Fruit fly (Drosophila melanogaster) whole organism, embryonic: ENCODE data around the gene CG15550.
A peak's percentile ranks its signal among the peaks of the same experiment; 100 is the strongest.

Source experiments
- Antp ChIP-seq: fragments of 200-800 bp; sonication (Bioruptor generic); optimal IDR thresholded peaks from 3 replicates; lab custom pipeline; 2016; ENCODE audit warnings: missing biosample characterization, missing genetic modification characterization
- Atf-2 ChIP-seq: fragments of 200-800 bp; sonication (Bioruptor generic); optimal IDR thresholded peaks from 2 replicates; lab custom pipeline; 2016; ENCODE audit warnings: missing biosample characterization, missing genetic modification characterization
- Atf3 ChIP-seq: fragments of 200-800 bp; sonication (Bioruptor generic); optimal IDR thresholded peaks from 3 replicates; lab custom pipeline; 2016; ENCODE audit warnings: missing biosample characterization, missing genetic modification characterization
- C15 ChIP-seq: fragments of 200-800 bp; sonication (Bioruptor generic); IDR thresholded peaks from 3 replicates; pipeline ENCODE4 v1.3.6; 2022; ENCODE audit warnings: missing biosample characterization, missing genetic modification characterization
- CG10267 ChIP-seq: fragments of 200-800 bp; sonication (Bioruptor generic); optimal IDR thresholded peaks from 2 replicates; lab custom pipeline; 2018; ENCODE audit warnings: missing biosample characterization, mild to moderate bottlenecking, missing genetic modification characterization, moderate library complexity
- CG10959 ChIP-seq: fragments of 200-800 bp; sonication (Bioruptor generic); IDR thresholded peaks from 2 replicates; pipeline ENCODE4 v1.3.6; 2022; ENCODE audit warnings: missing biosample characterization, missing genetic modification characterization
- CG11504 ChIP-seq: fragments of 200-800 bp; sonication (Bioruptor generic); optimal IDR thresholded peaks from 3 replicates; lab custom pipeline; 2019; ENCODE audit warnings: missing biosample characterization, mild to moderate bottlenecking, missing genetic modification characterization, moderate library complexity
- CG12155 ChIP-seq: fragments of 200-800 bp; sonication (Bioruptor generic); optimal IDR thresholded peaks from 3 replicates; lab custom pipeline; 2016; ENCODE audit warnings: missing biosample characterization, missing genetic modification characterization
- CG15073 ChIP-seq: fragments of 200-800 bp; sonication (Bioruptor generic); optimal IDR thresholded peaks from 2 replicates; lab custom pipeline; 2016; ENCODE audit warnings: missing biosample characterization, missing genetic modification characterization
- CG15696 ChIP-seq: fragments of 200-800 bp; sonication (Bioruptor generic); optimal IDR thresholded peaks from 2 replicates; lab custom pipeline; 2019; ENCODE audit warnings: missing biosample characterization, mild to moderate bottlenecking, missing genetic modification characterization, moderate library complexity
- CG1603 ChIP-seq: fragments of 200-800 bp; sonication (Bioruptor generic); optimal IDR thresholded peaks from 2 replicates; lab custom pipeline; 2019; ENCODE audit warnings: missing biosample characterization, mild to moderate bottlenecking, missing genetic modification characterization, moderate library complexity
- CG17361 ChIP-seq: fragments of 200-800 bp; sonication (Bioruptor generic); IDR thresholded peaks from 3 replicates; pipeline ENCODE4 v1.3.6; 2022; ENCODE audit warnings: missing biosample characterization, missing genetic modification characterization
- CG18764 ChIP-seq: fragments of 200-800 bp; sonication (Bioruptor generic); optimal IDR thresholded peaks from 3 replicates; lab custom pipeline; 2016; ENCODE audit warnings: missing biosample characterization, missing genetic modification characterization
- CG2678 ChIP-seq: fragments of 200-800 bp; sonication (Bioruptor generic); optimal IDR thresholded peaks from 3 replicates; lab custom pipeline; 2019; ENCODE audit warnings: missing biosample characterization, mild to moderate bottlenecking, missing genetic modification characterization, moderate library complexity
- CG34224 ChIP-seq: fragments of 200-800 bp; sonication (Bioruptor generic); IDR thresholded peaks from 3 replicates; pipeline ENCODE4 v1.3.6; 2022; ENCODE audit warnings: missing biosample characterization, missing genetic modification characterization; ENCODE audit not compliant: partially characterized antibody
- CG34376 ChIP-seq: fragments of 200-800 bp; sonication (Bioruptor generic); optimal IDR thresholded peaks from 2 replicates; lab custom pipeline; 2018; ENCODE audit warnings: missing biosample characterization, mild to moderate bottlenecking, missing genetic modification characterization
- CG43689 ChIP-seq: fragments of 200-800 bp; sonication (Bioruptor generic); IDR thresholded peaks from 2 replicates; pipeline ENCODE4 v1.3.6; 2022; ENCODE audit warnings: missing biosample characterization, missing genetic modification characterization
- CG4730 ChIP-seq: fragments of 200-800 bp; sonication (Bioruptor generic); IDR thresholded peaks from 2 replicates; pipeline ENCODE4 v1.3.6; 2022; ENCODE audit warnings: missing biosample characterization, missing genetic modification characterization
- CG9437 ChIP-seq: fragments of 200-800 bp; sonication (Bioruptor generic); optimal IDR thresholded peaks from 2 replicates; lab custom pipeline; 2018; ENCODE audit warnings: missing biosample characterization, mild to moderate bottlenecking, missing genetic modification characterization
- CG9727 ChIP-seq: fragments of 200-800 bp; sonication (Bioruptor generic); optimal IDR thresholded peaks from 3 replicates; lab custom pipeline; 2017; ENCODE audit warnings: missing biosample characterization, mild to moderate bottlenecking, missing genetic modification characterization
- Camta ChIP-seq: fragments of 200-800 bp; sonication (Bioruptor generic); optimal IDR thresholded peaks from 2 replicates; lab custom pipeline; 2016; ENCODE audit warnings: missing biosample characterization, missing genetic modification characterization
- Dek ChIP-seq: fragments of 200-800 bp; sonication (Bioruptor generic); optimal IDR thresholded peaks from 3 replicates; lab custom pipeline; 2019; ENCODE audit warnings: missing biosample characterization, mild to moderate bottlenecking, missing genetic modification characterization, moderate library complexity
- Dip2 ChIP-seq: fragments of 200-800 bp; sonication (Bioruptor generic); IDR thresholded peaks from 2 replicates; pipeline ENCODE4 v1.3.6; 2022; ENCODE audit warnings: missing biosample characterization, missing genetic modification characterization
- Dip3 ChIP-seq: fragments of 200-800 bp; sonication (Bioruptor generic); optimal IDR thresholded peaks from 3 replicates; lab custom pipeline; 2016; ENCODE audit warnings: missing biosample characterization, missing genetic modification characterization
- Elba2 ChIP-seq: fragments of 200-800 bp; sonication (Bioruptor generic); optimal IDR thresholded peaks from 3 replicates; lab custom pipeline; 2016; ENCODE audit warnings: missing biosample characterization, missing genetic modification characterization
- H15 ChIP-seq: fragments of 200-800 bp; sonication (Bioruptor generic); IDR thresholded peaks from 3 replicates; pipeline ENCODE4 v1.3.6; 2022; ENCODE audit warnings: missing biosample characterization, missing genetic modification characterization
- HLH4C ChIP-seq: fragments of 200-800 bp; sonication (Bioruptor generic); IDR thresholded peaks from 3 replicates; pipeline ENCODE4 v1.3.6; 2022; ENCODE audit warnings: missing biosample characterization, missing genetic modification characterization; ENCODE audit not compliant: partially characterized antibody
- HmgZ ChIP-seq: fragments of 200-800 bp; sonication (Bioruptor generic); optimal IDR thresholded peaks from 2 replicates; lab custom pipeline; 2018; ENCODE audit warnings: missing biosample characterization, mild to moderate bottlenecking, missing genetic modification characterization
- Lpt ChIP-seq: fragments of >200 bp; optimal IDR thresholded peaks from 2 replicates; lab custom pipeline; 2018; ENCODE audit warnings: missing biosample characterization, missing genetic modification characterization
- Mrtf ChIP-seq: fragments of 200-800 bp; sonication (Bioruptor generic); IDR thresholded peaks from 3 replicates; pipeline ENCODE4 v1.3.6; 2022; ENCODE audit warnings: missing biosample characterization, missing genetic modification characterization
- Nf-YC ChIP-seq: fragments of 200-800 bp; optimal IDR thresholded peaks from 3 replicates; lab custom pipeline; 2019; ENCODE audit warnings: missing biosample characterization, mild to moderate bottlenecking, missing genetic modification characterization, moderate library complexity
- Sox102F ChIP-seq: fragments of 200-800 bp; sonication (Bioruptor generic); optimal IDR thresholded peaks from 2 replicates; lab custom pipeline; 2018; ENCODE audit warnings: missing biosample characterization, mild to moderate bottlenecking, missing genetic modification characterization, moderate library complexity
- Sry-δ ChIP-seq: fragments of 200-800 bp; sonication (Bioruptor generic); optimal IDR thresholded peaks from 2 replicates; lab custom pipeline; 2016; ENCODE audit warnings: missing biosample characterization, missing genetic modification characterization
- Vsx1 ChIP-seq: fragments of 200-800 bp; sonication (Bioruptor generic); optimal IDR thresholded peaks from 2 replicates; lab custom pipeline; 2017; ENCODE audit warnings: missing biosample characterization, mild to moderate bottlenecking, missing genetic modification characterization, missing genetic modification reagents
- Xrp1 ChIP-seq: fragments of 200-800 bp; sonication (Bioruptor generic); IDR thresholded peaks from 2 replicates; pipeline ENCODE4 v1.3.6; 2022; ENCODE audit warnings: missing biosample characterization, missing genetic modification characterization
- bcd ChIP-seq: fragments of 200-800 bp; sonication (Bioruptor generic); optimal IDR thresholded peaks from 2 replicates; lab custom pipeline; 2017; ENCODE audit warnings: missing biosample characterization, mild to moderate bottlenecking, missing genetic modification characterization
- dati ChIP-seq: fragments of 200-800 bp; sonication (Bioruptor generic); IDR thresholded peaks from 2 replicates; pipeline ENCODE4 v1.3.6; 2022; ENCODE audit warnings: missing biosample characterization, missing genetic modification characterization
- dpn ChIP-seq, 2 experiments: fragments of 200-800 bp; sonication (Bioruptor generic); optimal IDR thresholded peaks; 3 replicates each; lab custom pipeline; 2016; ENCODE audit warnings: missing biosample characterization in 2 of 2, missing genetic modification characterization in 2 of 2
- fd96Cb ChIP-seq: fragments of 200-800 bp; sonication (Bioruptor generic); optimal IDR thresholded peaks from 2 replicates; lab custom pipeline; 2018; ENCODE audit warnings: missing biosample characterization, mild to moderate bottlenecking, missing genetic modification characterization, moderate library complexity
- gem ChIP-seq: fragments of 200-800 bp; sonication (Bioruptor generic); optimal IDR thresholded peaks from 2 replicates; lab custom pipeline; 2019; ENCODE audit warnings: missing biosample characterization, mild to moderate bottlenecking, missing genetic modification characterization, moderate library complexity
- lmd ChIP-seq: fragments of 200-800 bp; sonication (Bioruptor generic); IDR thresholded peaks from 2 replicates; pipeline ENCODE4 v1.3.6; 2022; ENCODE audit warnings: missing biosample characterization, missing genetic modification characterization
- prd ChIP-seq, 3 experiments: fragments of >200 bp in 2 of 3; fragments of 200-800 bp in 1 of 3; sonication (Bioruptor generic) in 1 of 3; optimal IDR thresholded peaks in 2 of 3; IDR thresholded peaks in 1 of 3; 2 replicates in 2 of 3; 3 replicates in 1 of 3; pipeline versions ENCODE4 v1.3.6 to Lab custom; 2017 to 2022; ENCODE audit warnings: missing biosample characterization in 1 of 3, missing genetic modification characterization in 1 of 3
- ranshi ChIP-seq: fragments of 200-800 bp; sonication (Bioruptor generic); IDR thresholded peaks from 2 replicates; pipeline ENCODE4 v1.3.6; 2022; ENCODE audit warnings: missing biosample characterization, missing genetic modification characterization
- row ChIP-seq: fragments of 200-800 bp; sonication (Bioruptor generic); IDR thresholded peaks from 3 replicates; pipeline ENCODE4 v1.3.6; 2022; ENCODE audit warnings: missing biosample characterization, missing genetic modification characterization
- schlank ChIP-seq: fragments of 200-800 bp; sonication (Bioruptor generic); optimal IDR thresholded peaks from 2 replicates; lab custom pipeline; 2018; ENCODE audit warnings: missing biosample characterization, mild to moderate bottlenecking, missing genetic modification characterization
- shn ChIP-seq: fragments of 200-800 bp; sonication (Bioruptor generic); optimal IDR thresholded peaks from 3 replicates; lab custom pipeline; 2016; ENCODE audit warnings: missing biosample characterization, missing genetic modification characterization
- slp2 ChIP-seq: fragments of 200-800 bp; sonication (Bioruptor generic); optimal IDR thresholded peaks from 2 replicates; lab custom pipeline; 2016; ENCODE audit warnings: missing biosample characterization, missing genetic modification characterization
- tx ChIP-seq: fragments of 200-800 bp; sonication (Bioruptor generic); optimal IDR thresholded peaks from 2 replicates; lab custom pipeline; 2016; ENCODE audit warnings: missing biosample characterization, missing genetic modification characterization
- wek ChIP-seq: fragments of 200-800 bp; sonication (Bioruptor generic); optimal IDR thresholded peaks from 3 replicates; lab custom pipeline; 2018; ENCODE audit warnings: missing biosample characterization, mild to moderate bottlenecking, missing genetic modification characterization, moderate library complexity
- z ChIP-seq: fragments of 200-800 bp; sonication (Bioruptor generic); IDR thresholded peaks from 3 replicates; pipeline ENCODE4 v1.3.6; 2022; ENCODE audit warnings: missing biosample characterization, missing genetic modification characterization

The CG15550 gene

DNA sequence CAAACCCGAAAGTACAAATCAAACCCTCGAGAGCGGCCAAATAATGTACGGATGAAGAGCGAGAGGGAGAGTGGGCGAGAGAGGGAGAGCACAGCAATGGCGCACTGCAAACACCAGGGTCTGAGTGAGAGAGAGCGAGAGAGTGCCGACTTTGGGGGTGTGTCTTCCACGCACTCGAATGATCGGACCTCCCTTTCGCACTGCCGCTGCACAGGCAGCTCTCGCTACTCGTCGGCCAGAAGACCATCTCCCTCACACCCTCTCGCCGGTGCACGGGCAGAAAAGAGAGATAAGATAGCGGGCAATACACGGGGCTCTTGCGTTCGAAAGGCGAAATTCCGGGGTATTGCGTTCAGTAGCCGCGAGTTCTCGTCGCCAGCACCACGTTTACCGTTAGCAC lies 24.5 kb downstream of the CG15550 start, which contains the start of gene Ptx1 (continued):
- no peak for TF ChIP-seq Dip3 (GFP tag; lab: Kevin White, UChicago)
- TF ChIP-seq C15 (GFP tag; lab: Robert Waterston, UW), result no peak

DNA sequence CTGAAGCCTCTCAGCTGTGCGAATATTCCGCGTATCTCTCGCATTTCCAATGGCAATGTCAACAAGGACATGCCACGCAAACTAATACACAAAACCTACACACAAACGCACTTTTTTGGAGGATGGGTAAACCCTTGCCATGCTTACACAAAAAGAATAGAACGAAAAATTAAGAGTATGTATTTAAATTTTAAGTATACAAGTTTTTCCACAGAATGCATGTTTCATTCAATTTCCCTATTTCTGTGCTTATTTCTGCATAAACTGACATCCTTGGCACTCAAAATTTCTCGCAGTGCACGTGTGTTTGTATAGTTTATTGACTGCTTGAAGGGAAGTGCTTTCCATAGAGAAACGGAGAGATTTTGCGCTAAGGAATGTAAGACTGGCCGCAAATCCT lies 27.1 kb downstream of the CG15550 start:
- TF ChIP-seq CG34376 (GFP tag; lab: Kevin White, UChicago), result no peak
- TF ChIP-seq Antp (GFP tag; lab: Kevin White, UChicago), result no peak
- TF ChIP-seq z (GFP tag; lab: Robert Waterston, UW), result no peak
- no peak for TF ChIP-seq dpn (GFP tag; optimal IDR thresholded peaks at IDR 0.05; lab: Kevin White, UChicago)
- no peak for TF ChIP-seq Vsx1 (GFP tag; lab: Kevin White, UChicago)
- no peak for TF ChIP-seq CG10267 (tag; lab: Kevin White, UChicago)
- no peak for TF ChIP-seq shn (GFP tag; lab: Kevin White, UChicago)
- TF ChIP-seq CG15696 (tag; lab: Kevin White, UChicago), result no peak
- TF ChIP-seq Dek (tag; lab: Kevin White, UChicago), result no peak
- no peak for TF ChIP-seq slp2 (GFP tag; lab: Kevin White, UChicago)
- no peak for TF ChIP-seq CG12155
- TF ChIP-seq tx (GFP tag; lab: Kevin White, UChicago), result no peak
- no peak for TF ChIP-seq prd (optimal IDR thresholded peaks at IDR 0.05; lab: Kevin White, UChicago)
- TF ChIP-seq prd (GFP tag; IDR thresholded peaks at IDR 0.05; lab: Robert Waterston, UW), result peak; percentile 38; the same call in 1 of the 3 replicates
- TF ChIP-seq schlank, result no peak
- TF ChIP-seq CG2678 (tag; lab: Kevin White, UChicago), result peak; percentile 35
- peak; percentile 18 for TF ChIP-seq CG1603
- TF ChIP-seq CG34224, result no peak
- no peak for TF ChIP-seq CG4730 (GFP tag; lab: Robert Waterston, UW)
- TF ChIP-seq CG9437 (GFP tag; lab: Kevin White, UChicago), result no peak
- no peak for TF ChIP-seq HLH4C (GFP tag; lab: Robert Waterston, UW)
- TF ChIP-seq CG11504 (tag; lab: Kevin White, UChicago), result no peak
- no peak for TF ChIP-seq Atf-2 (GFP tag; lab: Kevin White, UChicago)
- TF ChIP-seq CG15073, result no peak
- no peak for TF ChIP-seq CG18764 (GFP tag; lab: Kevin White, UChicago)
- no peak for TF ChIP-seq Sox102F (GFP tag; lab: Kevin White, UChicago)
- TF ChIP-seq Atf3 (GFP tag; lab: Kevin White, UChicago), result no peak
- no peak for TF ChIP-seq bcd
- no peak for TF ChIP-seq Sry-δ (GFP tag; lab: Kevin White, UChicago)
- no peak for TF ChIP-seq fd96Cb (tag; lab: Kevin White, UChicago)
- TF ChIP-seq wek (GFP tag; lab: Kevin White, UChicago), result no peak
- TF ChIP-seq gem (tag; lab: Kevin White, UChicago), result peak; percentile 4
- peak; percentile 27; the same call in 1 of the 3 replicates for TF ChIP-seq row (GFP tag; lab: Robert Waterston, UW)
- peak; percentile 4 for TF ChIP-seq CG9727
- no peak for TF ChIP-seq CG43689 (GFP tag; lab: Robert Waterston, UW)
- no peak; the same call in 1 of the 2 replicates for TF ChIP-seq CG10959 (GFP tag; lab: Robert Waterston, UW)
- TF ChIP-seq Nf-YC (tag; lab: Kevin White, UChicago), result no peak
- no peak for TF ChIP-seq lmd
- TF ChIP-seq CG17361 (GFP tag; lab: Robert Waterston, UW), result no peak
- peak; percentile 36; the same call in 1 of the 2 replicates for TF ChIP-seq Xrp1 (GFP tag; lab: Robert Waterston, UW)
- TF ChIP-seq dati (GFP tag; lab: Robert Waterston, UW), result no peak
- TF ChIP-seq Camta (GFP tag; lab: Kevin White, UChicago), result no peak
- no peak for TF ChIP-seq H15
- TF ChIP-seq ranshi (GFP tag; lab: Robert Waterston, UW), result no peak
- no peak for TF ChIP-seq Lpt (GFP tag; lab: Kevin White, UChicago)
- TF ChIP-seq Elba2 (GFP tag; lab: Kevin White, UChicago), result no peak
- no peak for TF ChIP-seq Dip2 (GFP tag; lab: Robert Waterston, UW)
- no peak for TF ChIP-seq Mrtf
- no peak for TF ChIP-seq HmgZ (tag; lab: Kevin White, UChicago)
